Fruit fly (Drosophila melanogaster) whole organism: ENCODE measurements around the gene MESK4.

Experiments
- EcR ChIP-seq, 2 experiments: fragments of >200 bp; optimal IDR thresholded peaks; 2 replicates each; lab custom pipeline; 2017; ENCODE audit warnings: missing biosample characterization in 2 of 2, missing genetic modification characterization in 2 of 2, missing genetic modification reagents in 2 of 2
- psq ChIP-seq: fragments of >200 bp; optimal IDR thresholded peaks from 2 replicates; lab custom pipeline; 2017

DNA sequence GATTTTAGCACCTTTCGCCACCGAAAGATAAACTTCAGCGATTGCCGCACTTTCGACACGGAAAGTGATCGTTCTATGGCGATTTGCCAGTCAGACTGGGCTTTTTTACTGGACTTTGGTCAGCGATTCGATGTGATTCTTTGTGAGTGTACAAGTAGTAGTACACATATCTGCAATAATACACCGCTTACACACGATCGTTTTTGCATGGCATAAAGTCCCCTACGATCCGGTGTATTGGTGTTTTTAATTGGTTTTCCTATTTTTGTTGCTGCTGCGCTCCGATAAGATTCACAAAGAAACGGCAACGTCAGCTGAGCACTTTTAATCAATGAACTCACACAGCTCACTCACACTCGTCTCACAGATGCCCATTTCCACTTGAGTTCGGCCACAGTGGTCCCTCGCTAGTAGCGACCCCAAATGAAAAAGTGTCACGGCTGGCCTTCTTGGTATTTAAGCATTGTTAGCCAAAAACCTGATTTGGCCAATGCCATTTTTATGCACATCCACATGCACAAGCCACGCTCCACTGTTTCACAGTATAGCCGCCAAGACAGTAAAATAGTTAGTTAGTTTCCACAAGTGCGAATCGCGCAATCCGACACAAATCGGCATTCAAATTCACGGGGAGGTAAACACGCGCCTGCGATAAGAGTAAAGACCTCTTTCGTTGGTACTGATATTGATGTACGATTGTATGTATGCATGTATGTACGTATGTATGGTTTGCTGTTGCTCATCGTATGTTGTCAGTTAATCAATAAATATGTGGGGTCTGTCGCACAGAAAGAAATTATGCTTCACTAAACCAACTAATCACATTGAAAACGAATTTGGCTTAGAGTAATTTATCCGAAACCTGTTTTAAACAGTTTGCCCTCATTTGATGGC lies 2.2 kb upstream of the MESK4 start:
- TF ChIP-seq psq (lab: Kevin White, UChicago) (no peak), EcR (GFP tag; optimal IDR thresholded peaks at IDR 0.05; lab: Kevin White, UChicago) (peak in 1 of 2 experiments; percentile 28)
